Fruit fly (Drosophila melanogaster): ENCODE results near the gene CG18558.

DNA sequence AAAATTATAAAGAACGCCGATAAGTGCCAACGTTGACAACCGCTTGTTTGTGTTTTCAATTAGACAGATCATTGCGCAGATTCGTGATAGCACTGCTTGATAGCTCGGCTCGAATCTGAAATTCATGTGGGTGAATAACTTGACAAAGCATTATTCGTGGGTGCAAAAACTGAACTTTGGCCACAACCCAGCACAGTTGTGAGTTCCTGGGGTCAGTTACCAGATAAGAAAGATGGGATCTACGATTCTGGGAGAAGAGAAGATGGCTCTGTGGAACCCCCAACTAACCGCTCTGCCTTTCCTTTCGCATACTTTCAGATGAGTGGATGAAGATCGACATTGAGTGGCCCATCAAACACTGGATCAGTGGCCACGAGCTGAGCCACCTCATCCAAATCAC, 33.5 kb downstream of the CG18558 start:
- TF ChIP-seq CG8478 (optimal IDR thresholded peaks at IDR 0.05) (no peak), rib (GFP tag; IDR thresholded peaks at IDR 0.05) (no peak), CG9609 (GFP tag; optimal IDR thresholded peaks at IDR 0.05) (no peak), CG1832 (GFP tag; optimal IDR thresholded peaks at IDR 0.05) (no peak)
